Worm (Caenorhabditis elegans) whole organism, L4/young adult: ENCODE data around the gene srz-61.

Experiments used
- W03F9.2 ChIP-seq: fragments of 150-350 bp; optimal IDR thresholded peaks from 2 replicates; lab custom pipeline; 2014; ENCODE audit warnings: missing biosample characterization, missing genetic modification characterization
- him-1 ChIP-seq: sonication (generic microtip); optimal IDR thresholded peaks from 2 replicates; lab custom pipeline; 2016; ENCODE audit warnings: missing genotype, missing genetic modification reagents, missing genetic modification characterization, missing compliant biosample characterization

DNA sequence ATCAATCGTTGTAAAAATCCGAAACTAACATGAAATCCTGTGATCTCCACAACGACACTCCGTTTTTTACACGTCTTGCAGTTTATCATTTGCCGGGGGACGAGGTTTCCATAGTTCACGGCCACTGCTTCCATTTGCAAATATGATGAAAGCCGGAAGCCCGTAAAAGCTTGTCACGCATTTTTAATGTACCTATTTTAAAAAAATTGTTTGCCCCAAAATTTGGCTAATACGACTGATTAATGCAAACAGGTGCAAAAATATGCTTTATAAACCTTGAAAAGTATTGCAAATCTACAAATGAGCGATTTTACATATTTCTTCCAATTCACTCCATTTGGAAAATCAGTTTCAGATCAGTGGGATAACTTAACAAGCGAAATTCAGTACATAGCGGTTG lies at the start of gene srz-61:
- TF ChIP-seq him-1 (tag; lab: Kevin White, UChicago) = no peak
- TF ChIP-seq W03F9.2 (tag; lab: Kevin White, UChicago) = no peak
